Worm (Caenorhabditis elegans): ENCODE measurements around the gene srh-207.

DNA sequence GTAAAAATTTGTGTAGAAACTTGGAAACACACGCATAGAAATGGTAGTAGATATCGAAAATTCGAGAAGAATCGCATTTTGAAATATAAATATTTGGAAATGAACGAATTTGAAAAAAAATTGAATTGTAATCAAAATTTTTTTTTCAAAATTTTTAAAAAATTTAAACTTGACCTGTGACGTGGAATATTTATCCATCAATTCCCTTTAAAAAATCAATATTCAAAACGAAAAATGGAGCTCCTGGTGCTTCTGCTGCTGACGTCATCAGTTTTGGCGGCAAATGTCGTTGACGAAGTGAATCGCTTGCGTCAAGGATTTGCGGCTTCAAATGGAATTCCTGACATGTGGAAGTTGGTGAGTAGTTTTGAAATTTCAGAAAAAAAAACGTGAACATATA, 21.0 kb downstream of the srh-207 start, which contains the start of the genes Y51A2B.4 and Y51A2B.5:
- TF ChIP-seq ces-1 (GFP tag; optimal IDR thresholded peaks at IDR 0.05) (no peak), ama-1 (optimal IDR thresholded peaks at IDR 0.05) (no peak)
